Worm (Caenorhabditis elegans) whole organism, L1 larva: Measurements from ENCODE around the gene str-187.

ENCODE experiments used
- C04F5.9 ChIP-seq: sonication (generic microtip); optimal IDR thresholded peaks from 2 replicates; lab custom pipeline; 2016; ENCODE audit warnings: missing genetic modification characterization, missing compliant biosample characterization
- aly-2 ChIP-seq: fragments of 150-350 bp; optimal IDR thresholded peaks from 2 replicates; lab custom pipeline; 2014; ENCODE audit warnings: missing biosample characterization, missing genetic modification characterization
- ama-1 ChIP-seq: fragments of 150-350 bp; optimal IDR thresholded peaks from 2 replicates; lab custom pipeline; 2014
- ceh-63 ChIP-seq: fragments of 200-800 bp; sonication (Bioruptor generic); optimal IDR thresholded peaks from 2 replicates; lab custom pipeline; 2018; ENCODE audit warnings: mild to moderate bottlenecking, missing genetic modification characterization, missing compliant biosample characterization
- ceh-8 ChIP-seq: fragments of 200-800 bp; sonication (Bioruptor generic); optimal IDR thresholded peaks from 2 replicates; lab custom pipeline; 2018; ENCODE audit warnings: mild to moderate bottlenecking, missing genetic modification characterization, moderate library complexity, missing compliant biosample characterization
- dsc-1 ChIP-seq: sonication (generic microtip); optimal IDR thresholded peaks from 2 replicates; lab custom pipeline; 2016; ENCODE audit warnings: mild to moderate bottlenecking, missing genetic modification characterization, missing compliant biosample characterization
- efl-1 ChIP-seq, 4 experiments: fragments of 150-350 bp; optimal IDR thresholded peaks in 3 of 4; peaks in 1 of 4; 1 replicate in 1 of 4; 2 replicates in 3 of 4; lab custom pipeline; 2014; ENCODE audit warnings: missing biosample characterization in 2 of 4, missing genetic modification characterization in 2 of 4, missing genetic modification reagents in 2 of 4
- efl-3 ChIP-seq: fragments of 200-800 bp; sonication (Bioruptor generic); optimal IDR thresholded peaks from 2 replicates; lab custom pipeline; 2018; ENCODE audit warnings: mild to moderate bottlenecking, missing genetic modification characterization, missing compliant biosample characterization
- egl-13 ChIP-seq: sonication (generic microtip); optimal IDR thresholded peaks from 2 replicates; lab custom pipeline; 2016; ENCODE audit warnings: missing genotype, missing genetic modification reagents, missing genetic modification characterization, missing compliant biosample characterization
- elt-2 ChIP-seq: sonication (generic microtip); optimal IDR thresholded peaks from 2 replicates; lab custom pipeline; 2016; ENCODE audit warnings: missing genetic modification characterization, mild to moderate bottlenecking, inconsistent platforms, missing compliant biosample characterization, missing genetic modification reagents
- elt-3 ChIP-seq, 6 experiments: fragments of 150-350 bp in 1 of 6; sonication (generic microtip); optimal IDR thresholded peaks; 2 replicates each; lab custom pipeline; 2017 to 2018; ENCODE audit warnings: missing biosample characterization in 6 of 6, missing genetic modification characterization in 6 of 6, inconsistent platforms in 1 of 6
- fkh-8 ChIP-seq: sonication (generic microtip); optimal IDR thresholded peaks from 2 replicates; lab custom pipeline; 2016; ENCODE audit warnings: mild to moderate bottlenecking, missing genetic modification characterization, missing compliant biosample characterization
- irx-1 ChIP-seq: sonication (generic microtip); optimal IDR thresholded peaks from 2 replicates; lab custom pipeline; 2016; ENCODE audit warnings: missing genetic modification characterization, missing compliant biosample characterization
- jun-1 ChIP-seq: fragments of 150-350 bp; optimal IDR thresholded peaks from 2 replicates; lab custom pipeline; 2014; ENCODE audit warnings: missing biosample characterization, missing genetic modification reagents, missing genetic modification characterization
- lin-14 ChIP-seq: fragments of 200-800 bp; sonication (Bioruptor generic); optimal IDR thresholded peaks from 2 replicates; lab custom pipeline; 2018; ENCODE audit warnings: mild to moderate bottlenecking, missing genetic modification characterization, moderate library complexity, missing compliant biosample characterization
- lin-15B ChIP-seq: fragments of 150-350 bp; sonication (generic microtip); optimal IDR thresholded peaks from 3 replicates; lab custom pipeline; 2014; ENCODE audit warnings: missing biosample characterization, missing genetic modification characterization
- lin-35 ChIP-seq, 2 experiments: fragments of 150-350 bp; optimal IDR thresholded peaks; 2 replicates each; lab custom pipeline; 2014; ENCODE audit warnings: missing biosample characterization in 2 of 2, missing genetic modification characterization in 2 of 2, missing genetic modification reagents in 2 of 2
- lin-39 ChIP-seq: fragments of 150-350 bp; optimal IDR thresholded peaks from 2 replicates; lab custom pipeline; 2014; ENCODE audit warnings: missing biosample characterization, missing genetic modification reagents, missing genetic modification characterization
- lsy-2 ChIP-seq, 2 experiments: fragments of 150-350 bp; optimal IDR thresholded peaks; 2 replicates each; lab custom pipeline; 2014; ENCODE audit warnings: missing biosample characterization in 2 of 2, missing genetic modification characterization in 2 of 2
- mab-9 ChIP-seq: fragments of 200-800 bp; sonication (Bioruptor generic); IDR thresholded peaks from 2 replicates; pipeline ENCODE4 v1.3.6; 2022; ENCODE audit warnings: missing genetic modification reagents, missing genetic modification characterization, missing compliant biosample characterization
- mef-2 ChIP-seq: fragments of 150-350 bp; optimal IDR thresholded peaks from 2 replicates; lab custom pipeline; 2014; ENCODE audit warnings: missing biosample characterization, missing genetic modification characterization
- mep-1 ChIP-seq: fragments of 150-350 bp; optimal IDR thresholded peaks from 2 replicates; lab custom pipeline; 2014; ENCODE audit warnings: missing biosample characterization, missing genetic modification characterization
- nhr-19 ChIP-seq: fragments of 200-800 bp; sonication (Bioruptor generic); conservative IDR thresholded peaks from 2 replicates; pipeline ENCODE4 v1.3.6; 2022; ENCODE audit warnings: missing genetic modification characterization, missing compliant biosample characterization
- nhr-20 ChIP-seq: sonication (generic microtip); optimal IDR thresholded peaks from 2 replicates; lab custom pipeline; 2016; ENCODE audit warnings: mild to moderate bottlenecking, missing genetic modification characterization, missing compliant biosample characterization
- nhr-76 ChIP-seq: sonication (generic microtip); optimal IDR thresholded peaks from 2 replicates; lab custom pipeline; 2017; ENCODE audit warnings: missing biosample characterization, missing genetic modification characterization
- nhr-85 ChIP-seq: sonication (generic microtip); peaks from one replicate; lab custom pipeline; 2016; ENCODE audit warnings: missing genetic modification characterization, inconsistent platforms, missing compliant biosample characterization
- rnt-1 ChIP-seq: sonication (generic microtip); optimal IDR thresholded peaks from 2 replicates; lab custom pipeline; 2016; ENCODE audit warnings: mild to moderate bottlenecking, missing genetic modification characterization, moderate library complexity, missing compliant biosample characterization
- skn-1 ChIP-seq: fragments of 150-350 bp; optimal IDR thresholded peaks from 2 replicates; lab custom pipeline; 2014; ENCODE audit warnings: missing biosample characterization, missing genetic modification characterization
- sox-4 ChIP-seq: sonication (generic microtip); optimal IDR thresholded peaks from 2 replicates; lab custom pipeline; 2016; ENCODE audit warnings: missing genetic modification characterization, missing compliant biosample characterization
- sptf-1 ChIP-seq: fragments of 150-350 bp; optimal IDR thresholded peaks from 2 replicates; lab custom pipeline; 2014; ENCODE audit warnings: missing biosample characterization, missing genetic modification characterization
- sup-37 ChIP-seq: fragments of 200-800 bp; sonication (Bioruptor generic); optimal IDR thresholded peaks from 2 replicates; lab custom pipeline; 2018; ENCODE audit warnings: mild to moderate bottlenecking, missing genetic modification characterization, missing compliant biosample characterization
- unc-30 ChIP-seq: sonication (generic microtip); optimal IDR thresholded peaks from 2 replicates; lab custom pipeline; 2017; ENCODE audit warnings: missing biosample characterization, missing genetic modification characterization
- unc-86 ChIP-seq: sonication (generic microtip); optimal IDR thresholded peaks from 2 replicates; lab custom pipeline; 2016; ENCODE audit warnings: missing genetic modification characterization, missing compliant biosample characterization
- vab-15 ChIP-seq: sonication (generic microtip); optimal IDR thresholded peaks from 2 replicates; lab custom pipeline; 2017; ENCODE audit warnings: missing genotype, mild to moderate bottlenecking, missing genetic modification characterization, missing compliant biosample characterization

Gene str-187

DNA sequence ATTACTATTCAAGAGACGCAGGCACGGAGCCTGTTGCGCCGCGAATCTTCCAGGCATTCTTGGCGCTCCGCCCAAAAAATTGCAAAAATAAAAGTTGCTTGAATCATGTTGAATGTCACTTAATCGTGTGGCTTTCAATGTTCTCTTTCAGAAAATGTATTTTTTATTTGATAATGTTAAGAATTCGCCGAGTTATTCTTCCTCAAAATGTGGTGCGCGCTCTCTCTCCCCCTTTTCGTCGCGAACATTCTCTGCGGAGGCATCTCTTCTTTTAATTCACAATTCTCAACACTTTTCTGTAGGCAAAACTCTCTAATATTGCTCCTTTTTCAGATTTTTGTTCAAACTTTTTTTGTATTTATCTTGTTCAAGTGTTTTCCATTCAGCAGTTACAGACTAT is 13.0 kb downstream of the str-187 start (continued):
- peak; percentile 71 for TF ChIP-seq lin-15B (tag; lab: Kevin White, UChicago)
- TF ChIP-seq mef-2 (tag; lab: Kevin White, UChicago), result peak; percentile 81
- TF ChIP-seq vab-15 (tag; lab: Kevin White, UChicago), result peak; percentile 94

DNA sequence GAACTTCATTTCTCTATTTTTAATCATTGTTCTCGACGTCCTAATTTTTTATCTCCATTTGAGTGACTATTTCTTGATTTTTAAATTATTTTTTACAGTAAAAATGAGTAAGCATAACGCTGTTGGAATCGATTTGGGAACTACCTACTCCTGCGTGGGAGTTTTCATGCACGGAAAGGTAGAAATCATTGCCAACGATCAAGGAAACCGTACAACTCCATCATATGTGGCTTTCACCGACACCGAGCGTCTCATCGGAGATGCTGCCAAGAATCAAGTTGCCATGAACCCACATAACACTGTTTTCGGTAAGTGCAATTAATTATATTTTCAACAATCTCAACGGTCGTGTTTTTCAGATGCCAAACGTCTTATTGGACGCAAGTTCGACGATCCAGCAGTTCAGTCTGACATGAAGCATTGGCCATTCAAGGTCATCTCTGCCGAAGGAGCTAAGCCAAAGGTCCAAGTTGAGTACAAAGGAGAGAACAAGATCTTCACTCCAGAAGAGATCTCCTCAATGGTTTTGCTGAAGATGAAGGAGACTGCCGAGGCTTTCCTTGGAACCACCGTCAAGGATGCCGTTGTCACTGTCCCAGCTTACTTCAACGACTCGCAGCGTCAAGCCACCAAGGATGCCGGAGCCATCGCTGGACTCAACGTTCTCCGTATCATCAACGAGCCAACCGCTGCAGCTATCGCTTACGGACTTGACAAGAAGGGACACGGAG is 13.6 kb downstream of the str-187 start, which contains the start of gene hsp-1:
TSS of gene hsp-1 (plus strand) at position 99 of the 731 bp plus-strand sequence.
- TF ChIP-seq mab-9 (GFP tag; lab: Robert Waterston, UW) (peak; percentile 50; the same call in 1 of the 2 replicates), egl-13 (tag; lab: Kevin White, UChicago) (no peak), ama-1 (lab: Kevin White, UChicago) (peak; percentile 46), ceh-63 (peak; percentile 71), efl-3 (GFP tag; lab: Kevin White, UChicago) (no peak), skn-1 (tag; lab: Kevin White, UChicago) (peak; percentile 17)
- TF ChIP-seq, all 84 proteins: peak for 4

DNA sequence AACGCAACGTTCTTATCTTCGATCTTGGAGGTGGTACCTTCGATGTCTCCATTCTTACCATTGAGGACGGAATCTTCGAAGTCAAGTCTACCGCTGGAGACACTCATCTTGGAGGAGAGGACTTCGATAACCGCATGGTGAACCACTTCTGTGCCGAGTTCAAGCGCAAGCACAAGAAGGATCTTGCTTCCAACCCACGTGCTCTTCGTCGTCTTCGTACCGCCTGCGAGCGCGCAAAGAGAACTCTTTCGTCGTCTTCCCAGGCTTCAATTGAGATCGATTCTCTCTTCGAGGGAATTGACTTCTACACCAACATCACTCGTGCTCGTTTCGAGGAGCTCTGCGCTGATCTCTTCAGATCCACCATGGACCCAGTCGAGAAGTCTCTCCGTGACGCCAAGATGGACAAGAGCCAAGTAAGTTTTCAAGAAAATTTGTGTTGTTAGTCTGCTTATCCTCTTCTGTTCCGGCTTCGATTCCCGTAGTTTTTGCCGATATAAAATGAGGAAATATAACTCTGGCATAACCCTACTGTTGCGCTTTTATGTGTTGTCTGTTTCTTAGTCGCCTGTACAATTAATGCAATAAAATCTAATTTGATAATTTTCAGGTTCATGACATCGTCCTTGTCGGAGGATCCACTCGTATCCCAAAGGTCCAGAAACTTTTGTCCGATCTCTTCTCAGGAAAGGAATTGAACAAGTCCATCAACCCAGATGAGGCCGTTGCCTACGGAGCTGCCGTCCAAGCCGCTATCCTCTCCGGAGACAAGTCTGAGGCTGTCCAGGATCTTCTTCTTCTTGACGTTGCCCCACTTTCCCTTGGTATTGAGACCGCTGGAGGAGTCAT is 14.4 kb downstream of the str-187 start:
- TF ChIP-seq aly-2, result peak; percentile 47
- TF ChIP-seq mep-1 (tag; lab: Kevin White, UChicago), result peak; percentile 17
- TF ChIP-seq nhr-85 (tag; lab: Kevin White, UChicago), result peak; percentile 38
- peak; percentile 68 for TF ChIP-seq ama-1 (lab: Kevin White, UChicago)
- no peak for TF ChIP-seq efl-1 (optimal IDR thresholded peaks at IDR 0.05; lab: Kevin White, UChicago)
- peak in 1 of 2 experiments; percentile 73 for TF ChIP-seq efl-1 (GFP tag; optimal IDR thresholded peaks at IDR 0.05 in 1 of 2; lab: Kevin White, UChicago)
- TF ChIP-seq elt-2 (tag; lab: Kevin White, UChicago), result no peak
- no peak for TF ChIP-seq nhr-76 (tag; lab: Kevin White, UChicago)
- TF ChIP-seq fkh-8, result peak; percentile 1
- peak; percentile 35 for TF ChIP-seq skn-1 (tag; lab: Kevin White, UChicago)

DNA sequence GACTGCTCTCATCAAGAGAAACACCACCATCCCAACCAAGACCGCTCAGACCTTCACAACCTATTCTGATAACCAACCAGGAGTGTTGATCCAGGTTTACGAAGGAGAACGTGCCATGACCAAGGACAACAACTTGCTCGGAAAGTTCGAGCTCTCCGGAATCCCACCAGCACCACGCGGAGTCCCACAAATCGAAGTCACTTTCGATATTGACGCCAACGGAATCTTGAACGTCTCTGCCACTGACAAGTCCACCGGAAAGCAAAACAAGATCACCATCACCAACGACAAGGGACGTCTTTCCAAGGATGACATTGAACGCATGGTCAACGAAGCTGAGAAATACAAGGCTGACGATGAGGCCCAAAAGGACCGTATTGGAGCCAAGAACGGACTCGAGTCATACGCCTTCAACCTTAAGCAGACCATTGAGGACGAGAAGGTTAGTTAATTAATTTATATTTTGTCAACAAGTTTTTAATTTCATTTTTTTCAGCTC is 15.1 kb downstream of the str-187 start:
- no peak for TF ChIP-seq irx-1
- TF ChIP-seq sup-37, result no peak
- no peak for TF ChIP-seq sox-4 (tag; lab: Kevin White, UChicago)
- no peak for TF ChIP-seq unc-30 (tag; lab: Kevin White, UChicago)
- no peak for TF ChIP-seq C04F5.9 (tag; lab: Kevin White, UChicago)
- no peak for TF ChIP-seq nhr-20 (tag; lab: Kevin White, UChicago)
- no peak for TF ChIP-seq lin-39 (tag; lab: Kevin White, UChicago)
- no peak for TF ChIP-seq dsc-1 (tag; lab: Kevin White, UChicago)
- TF ChIP-seq ceh-8 (GFP tag; lab: Kevin White, UChicago), result no peak
- peak in 1 of 2 experiments; percentile 0 for TF ChIP-seq lin-35 (GFP tag; optimal IDR thresholded peaks at IDR 0.05; lab: Kevin White, UChicago)
- peak; percentile 86 for TF ChIP-seq nhr-85 (tag; lab: Kevin White, UChicago)
- peak; percentile 9 for TF ChIP-seq fkh-8
- TF ChIP-seq jun-1 (tag; lab: Kevin White, UChicago), result no peak
- TF ChIP-seq rnt-1 (tag; lab: Kevin White, UChicago), result peak; percentile 16
- TF ChIP-seq unc-86 (tag; lab: Kevin White, UChicago), result no peak
- no peak for TF ChIP-seq elt-3 (tag; optimal IDR thresholded peaks at IDR 0.05; lab: Kevin White, UChicago)
- TF ChIP-seq nhr-19 (GFP tag; lab: Robert Waterston, UW), result no peak
- TF ChIP-seq efl-1 (optimal IDR thresholded peaks at IDR 0.05; lab: Kevin White, UChicago), result no peak
- TF ChIP-seq efl-1 (GFP tag; optimal IDR thresholded peaks at IDR 0.05 in 1 of 2; lab: Kevin White, UChicago), result peak in 1 of 2 experiments; percentile 66
- TF ChIP-seq lsy-2 (tag; optimal IDR thresholded peaks at IDR 0.05; lab: Kevin White, UChicago), result peak in 1 of 2 experiments; percentile 11
- no peak for TF ChIP-seq lin-14 (GFP tag; lab: Kevin White, UChicago)
- TF ChIP-seq sptf-1 (tag; lab: Kevin White, UChicago), result no peak
- TF ChIP-seq, all 84 proteins: peak for 6
